Worm (Caenorhabditis elegans) whole organism, L4 larva: ENCODE measurements around the gene srh-42.

Source experiments
- F26F4.8 ChIP-seq: fragments of 200-800 bp; sonication (Bioruptor generic); conservative IDR thresholded peaks from 2 replicates; pipeline ENCODE4 v1.3.6; 2022; ENCODE audit warnings: missing genetic modification characterization, missing compliant biosample characterization
- F44E2.7 ChIP-seq: fragments of 200-800 bp; sonication (Bioruptor generic); IDR thresholded peaks from 2 replicates; pipeline ENCODE4 v2.1.2; 2022; ENCODE audit warnings: missing genetic modification characterization, missing compliant biosample characterization
- F49E8.2 ChIP-seq: sonication (generic microtip); optimal IDR thresholded peaks from 2 replicates; lab custom pipeline; 2016; ENCODE audit warnings: missing compliant biosample characterization, mild to moderate bottlenecking, missing genetic modification characterization, borderline replicate concordance
- R02D3.7 ChIP-seq: fragments of 150-350 bp; sonication (generic microtip); optimal IDR thresholded peaks from 3 replicates; lab custom pipeline; 2014; ENCODE audit warnings: missing biosample characterization, missing genetic modification characterization
- T20F7.1 ChIP-seq: fragments of 200-800 bp; sonication (Bioruptor generic); optimal IDR thresholded peaks from 2 replicates; lab custom pipeline; 2018; ENCODE audit warnings: mild to moderate bottlenecking, missing genetic modification characterization, missing compliant biosample characterization
- Y105C5A.15 ChIP-seq: fragments of 200-800 bp; sonication (Bioruptor generic); IDR thresholded peaks from 2 replicates; pipeline ENCODE4 v1.3.6; 2022; ENCODE audit warnings: missing genetic modification characterization, missing compliant biosample characterization
- Y48G9A.11 ChIP-seq: fragments of 200-800 bp; sonication (Bioruptor generic); IDR thresholded peaks from 2 replicates; pipeline ENCODE4 v1.3.6; 2022; ENCODE audit warnings: missing genetic modification reagents, missing genetic modification characterization, missing compliant biosample characterization
- Y5F2A.4 ChIP-seq: fragments of 200-800 bp; sonication (Bioruptor generic); optimal IDR thresholded peaks from 2 replicates; lab custom pipeline; 2018; ENCODE audit warnings: mild to moderate bottlenecking, missing genetic modification characterization, missing compliant biosample characterization
- ZK337.2 ChIP-seq: fragments of 200-800 bp; sonication (Bioruptor generic); IDR thresholded peaks from 2 replicates; pipeline ENCODE4 v1.3.6; 2022; ENCODE audit warnings: missing genetic modification reagents, missing genetic modification characterization, missing compliant biosample characterization
- ceh-20 ChIP-seq: fragments of 200-800 bp; sonication (Bioruptor generic); IDR thresholded peaks from 2 replicates; pipeline ENCODE4 v1.3.6; 2022; ENCODE audit warnings: missing genetic modification reagents, missing genetic modification characterization, missing compliant biosample characterization
- ceh-28 ChIP-seq: fragments of 150-350 bp; optimal IDR thresholded peaks from 2 replicates; lab custom pipeline; 2014; ENCODE audit warnings: missing biosample characterization, missing genetic modification reagents, missing genetic modification characterization
- ctbp-1 ChIP-seq: fragments of 200-800 bp; sonication (Bioruptor generic); IDR thresholded peaks from 2 replicates; pipeline ENCODE4 v1.3.6; 2022; ENCODE audit warnings: missing genetic modification reagents, missing genetic modification characterization, missing compliant biosample characterization
- daf-12 ChIP-seq: fragments of 150-350 bp; optimal IDR thresholded peaks from 2 replicates; lab custom pipeline; 2014; ENCODE audit warnings: missing biosample characterization, missing genetic modification reagents, missing genetic modification characterization
- daf-19 ChIP-seq: fragments of 200-800 bp; sonication (Bioruptor generic); conservative IDR thresholded peaks from 2 replicates; pipeline ENCODE4 v1.3.6; 2022; ENCODE audit warnings: missing genetic modification characterization, missing compliant biosample characterization
- daf-8 ChIP-seq: fragments of 200-800 bp; sonication (Bioruptor generic); IDR thresholded peaks from 2 replicates; pipeline ENCODE4 v1.3.6; 2022; ENCODE audit warnings: missing genetic modification characterization, missing compliant biosample characterization
- dpl-1 ChIP-seq: fragments of 150-350 bp; optimal IDR thresholded peaks from 2 replicates; lab custom pipeline; 2014; ENCODE audit warnings: missing biosample characterization, missing genetic modification reagents, missing genetic modification characterization
- egl-27 ChIP-seq: sonication (generic microtip); optimal IDR thresholded peaks from 3 replicates; lab custom pipeline; 2017; ENCODE audit warnings: missing biosample characterization, missing genetic modification reagents, missing genetic modification characterization
- fos-1 ChIP-seq: fragments of 150-350 bp; optimal IDR thresholded peaks from 2 replicates; lab custom pipeline; 2014; ENCODE audit warnings: missing biosample characterization, missing genetic modification characterization
- hif-1 ChIP-seq, 2 experiments: sonication (generic microtip); optimal IDR thresholded peaks; 2 replicates each; lab custom pipeline; 2016 to 2017; ENCODE audit warnings: missing compliant biosample characterization in 2 of 2, missing genetic modification characterization in 2 of 2, missing genetic modification reagents in 2 of 2, missing genotype in 2 of 2, mild to moderate bottlenecking in 1 of 2
- hlh-30 ChIP-seq: sonication (generic microtip); optimal IDR thresholded peaks from 2 replicates; lab custom pipeline; 2017; ENCODE audit warnings: antibody characterized with exemption, mild to moderate bottlenecking, missing genetic modification characterization, missing compliant biosample characterization; ENCODE audit not compliant: insufficient read depth
- lin-1 ChIP-seq: fragments of 200-800 bp; sonication (Bioruptor generic); IDR thresholded peaks from 2 replicates; pipeline ENCODE4 v1.3.6; 2022; ENCODE audit warnings: missing genetic modification reagents, missing genetic modification characterization, missing compliant biosample characterization
- lsy-2 ChIP-seq, 2 experiments: fragments of 150-350 bp in 1 of 2; sonication (generic microtip) in 1 of 2; optimal IDR thresholded peaks; 2 replicates each; lab custom pipeline; 2014 to 2017; ENCODE audit warnings: missing biosample characterization in 2 of 2, missing genetic modification characterization in 2 of 2
- madf-5 ChIP-seq, 2 experiments: fragments of 200-800 bp; sonication (Bioruptor generic); IDR thresholded peaks; 2 replicates each; pipeline ENCODE4 v1.3.6; 2022; ENCODE audit warnings: missing compliant biosample characterization in 2 of 2, missing genetic modification characterization in 2 of 2
- mdl-1 ChIP-seq, 2 experiments: fragments of 150-350 bp in 1 of 2; sonication (generic microtip) in 1 of 2; optimal IDR thresholded peaks; 2 replicates each; lab custom pipeline; 2014 to 2017; ENCODE audit warnings: missing biosample characterization in 2 of 2, missing genetic modification characterization in 2 of 2
- mxl-3 ChIP-seq: fragments of 200-800 bp; sonication (Bioruptor generic); optimal IDR thresholded peaks from 2 replicates; lab custom pipeline; 2018; ENCODE audit warnings: mild to moderate bottlenecking, missing genetic modification characterization, missing compliant biosample characterization
- nhr-237 ChIP-seq: sonication (generic microtip); optimal IDR thresholded peaks from 2 replicates; lab custom pipeline; 2017; ENCODE audit warnings: missing biosample characterization, missing genetic modification characterization
- nhr-28 ChIP-seq: fragments of 150-350 bp; optimal IDR thresholded peaks from 2 replicates; lab custom pipeline; 2014; ENCODE audit warnings: missing biosample characterization, missing genetic modification characterization
- nhr-41 ChIP-seq: fragments of 200-800 bp; sonication (Bioruptor generic); IDR thresholded peaks from 2 replicates; pipeline ENCODE4 v1.3.6; 2022; ENCODE audit warnings: missing genetic modification reagents, missing genetic modification characterization, missing compliant biosample characterization
- nhr-42 ChIP-seq: fragments of 200-800 bp; sonication (Bioruptor generic); IDR thresholded peaks from 2 replicates; pipeline ENCODE4 v1.3.6; 2022; ENCODE audit warnings: missing genetic modification characterization, missing compliant biosample characterization
- nhr-6 ChIP-seq: fragments of 150-350 bp; optimal IDR thresholded peaks from 2 replicates; lab custom pipeline; 2014; ENCODE audit warnings: missing biosample characterization, missing genetic modification characterization
- sdz-12 ChIP-seq: fragments of 200-800 bp; sonication (Bioruptor generic); optimal IDR thresholded peaks from 2 replicates; lab custom pipeline; 2018; ENCODE audit warnings: mild to moderate bottlenecking, missing genetic modification characterization, missing compliant biosample characterization
- set-16 ChIP-seq: fragments of 200-800 bp; sonication (Bioruptor generic); IDR thresholded peaks from 2 replicates; pipeline ENCODE4 v1.3.6; 2022; ENCODE audit warnings: missing genetic modification reagents, missing genetic modification characterization, missing compliant biosample characterization
- snpc-1.2 ChIP-seq: fragments of 200-800 bp; sonication (Bioruptor generic); IDR thresholded peaks from 2 replicates; pipeline ENCODE4 v1.3.6; 2022; ENCODE audit warnings: missing genetic modification reagents, missing genetic modification characterization, missing compliant biosample characterization
- snpc-4 ChIP-seq: fragments of 150-350 bp; optimal IDR thresholded peaks from 2 replicates; lab custom pipeline; 2014; ENCODE audit warnings: missing biosample characterization, missing genetic modification characterization
- spr-1 ChIP-seq: sonication (generic microtip); optimal IDR thresholded peaks from 2 replicates; lab custom pipeline; 2016; ENCODE audit warnings: mild to moderate bottlenecking, missing genetic modification characterization, missing compliant biosample characterization
- spr-3 ChIP-seq: fragments of 200-800 bp; sonication (Bioruptor generic); optimal IDR thresholded peaks from 2 replicates; lab custom pipeline; 2018; ENCODE audit warnings: mild to moderate bottlenecking, missing genetic modification characterization, missing compliant biosample characterization
- tag-97 ChIP-seq: fragments of 200-800 bp; sonication (Bioruptor generic); IDR thresholded peaks from 2 replicates; pipeline ENCODE4 v1.3.6; 2022; ENCODE audit warnings: missing genetic modification characterization, missing compliant biosample characterization
- unc-39 ChIP-seq: sonication (generic microtip); optimal IDR thresholded peaks from 2 replicates; lab custom pipeline; 2017; ENCODE audit warnings: missing biosample characterization, missing genetic modification characterization
- unc-62 ChIP-seq, 3 experiments: fragments of 150-350 bp in 1 of 3; sonication (generic microtip); optimal IDR thresholded peaks in 2 of 3; peaks in 1 of 3; 1 replicate in 1 of 3; 2 replicates in 2 of 3; lab custom pipeline; 2014 to 2017; ENCODE audit warnings: missing biosample characterization in 3 of 3, missing genetic modification characterization in 3 of 3, missing genetic modification reagents in 3 of 3, missing genotype in 1 of 3
- vab-7 ChIP-seq: fragments of 200-800 bp; sonication (Bioruptor generic); IDR thresholded peaks from 2 replicates; pipeline ENCODE4 v1.3.6; 2022; ENCODE audit warnings: missing genetic modification reagents, missing genetic modification characterization, missing compliant biosample characterization
- zip-11 ChIP-seq: fragments of 200-800 bp; sonication (Bioruptor generic); IDR thresholded peaks from 2 replicates; pipeline ENCODE4 v1.3.6; 2022; ENCODE audit warnings: missing genetic modification characterization, missing compliant biosample characterization

srh-42 gene

ce11 chrII:14296320-14296719 is 7.5 kb upstream of the srh-42 start (continued):
- TF ChIP-seq unc-39 (no peak), set-16 (no peak), T20F7.1 (GFP tag; lab: Kevin White, UChicago) (no peak), Y105C5A.15 (GFP tag; lab: Robert Waterston, UW) (no peak), Y48G9A.11 (GFP tag; lab: Robert Waterston, UW) (no peak), ZK337.2 (GFP tag; lab: Robert Waterston, UW) (no peak), hlh-30 (peak; percentile 89), nhr-6 (tag; lab: Kevin White, UChicago) (no peak), zip-11 (GFP tag; lab: Robert Waterston, UW) (no peak), tag-97 (no peak), Y5F2A.4 (GFP tag; lab: Kevin White, UChicago) (no peak), lin-1 (GFP tag; lab: Robert Waterston, UW) (no peak), F44E2.7 (GFP tag; lab: Robert Waterston, UW) (no peak), F49E8.2 (no peak), snpc-1.2 (GFP tag; lab: Robert Waterston, UW) (no peak), nhr-42 (GFP tag; lab: Robert Waterston, UW) (no peak), sdz-12 (GFP tag; lab: Kevin White, UChicago) (no peak), daf-8 (GFP tag; lab: Robert Waterston, UW) (no peak), fos-1 (tag; lab: Kevin White, UChicago) (no peak), mxl-3 (peak; percentile 54), hif-1 (tag; optimal IDR thresholded peaks at IDR 0.05; lab: Kevin White, UChicago) (peak in 1 of 2 experiments; percentile 85), snpc-4 (tag; lab: Kevin White, UChicago) (no peak), ceh-28 (no peak), egl-27 (tag; lab: Kevin White, UChicago) (no peak), R02D3.7 (tag; lab: Kevin White, UChicago) (no peak), lsy-2 (tag; optimal IDR thresholded peaks at IDR 0.05; lab: Kevin White, UChicago) (peak in 1 of 2 experiments; percentile 68), spr-1 (tag; lab: Kevin White, UChicago) (no peak), unc-62 (GFP tag; optimal IDR thresholded peaks at IDR 0.05 in 1 of 2; lab: Kevin White, UChicago) (peak in 1 of 2 experiments; percentile 93), unc-62 (tag; optimal IDR thresholded peaks at IDR 0.05; lab: Kevin White, UChicago) (no peak), F26F4.8 (GFP tag; lab: Robert Waterston, UW) (no peak), dpl-1 (GFP tag; lab: Kevin White, UChicago) (peak; percentile 35), spr-3 (GFP tag; lab: Kevin White, UChicago) (no peak), daf-12 (tag; lab: Kevin White, UChicago) (no peak)

DNA sequence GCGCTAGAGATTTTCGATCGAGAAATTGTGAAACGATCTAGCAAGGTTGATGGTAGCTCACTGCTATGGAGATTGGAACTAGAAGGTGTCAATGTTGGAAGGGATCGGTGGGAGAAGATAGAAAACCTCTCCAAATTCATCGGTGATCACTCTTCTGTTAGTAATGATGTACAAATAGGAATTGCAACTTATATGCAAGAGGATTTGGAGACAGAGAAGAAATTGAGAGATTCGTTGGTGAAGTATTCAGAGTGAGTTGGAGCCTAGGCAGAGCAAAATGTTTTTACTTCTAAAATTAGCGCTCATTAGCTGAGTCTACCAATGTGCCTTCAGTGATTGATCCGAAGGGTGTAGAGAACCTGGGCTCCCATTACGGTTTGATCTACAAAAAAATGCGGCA is 5.5 kb upstream of the srh-42 start:
- no peak for TF ChIP-seq Y48G9A.11 (GFP tag; lab: Robert Waterston, UW)
- TF ChIP-seq vab-7 (GFP tag; lab: Robert Waterston, UW): no peak
- TF ChIP-seq nhr-237 (tag; lab: Kevin White, UChicago): no peak
- peak in 1 of 2 experiments; percentile 79 for TF ChIP-seq unc-62 (GFP tag; optimal IDR thresholded peaks at IDR 0.05 in 1 of 2; lab: Kevin White, UChicago)
- no peak for TF ChIP-seq unc-62 (tag; optimal IDR thresholded peaks at IDR 0.05; lab: Kevin White, UChicago)
- TF ChIP-seq ctbp-1: no peak
- no peak for TF ChIP-seq ceh-20 (GFP tag; lab: Robert Waterston, UW)
- TF ChIP-seq madf-5 (GFP tag; IDR thresholded peaks at IDR 0.05; lab: Robert Waterston, UW): no peak

DNA sequence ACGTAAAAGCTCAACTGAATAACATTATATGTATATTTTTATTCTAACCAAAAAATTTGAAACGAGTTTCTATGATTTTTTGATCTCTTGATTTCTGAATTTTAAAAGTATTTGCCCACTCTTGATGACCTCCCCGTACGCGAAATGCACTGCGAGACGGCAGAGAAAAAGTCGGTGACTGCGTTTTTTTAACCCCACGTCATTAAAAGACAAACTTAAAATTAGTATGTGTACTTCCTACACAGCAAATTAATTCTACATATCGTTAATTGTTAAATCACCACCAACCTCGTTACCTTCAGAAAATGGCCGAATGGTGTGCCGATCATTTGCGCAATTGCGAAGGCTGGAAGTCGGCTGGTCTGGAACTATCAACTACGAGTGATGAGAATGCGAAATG is 3.7 kb upstream of the srh-42 start, which contains the start of gene Y54G11A.4:
TSS of gene Y54G11A.4 (plus strand) at position 301 of the 400 bp plus-strand sequence.
- TF ChIP-seq daf-19: no peak
- peak; percentile 1 for TF ChIP-seq nhr-28
- peak in 1 of 2 experiments; percentile 18 for TF ChIP-seq mdl-1 (tag; optimal IDR thresholded peaks at IDR 0.05; lab: Kevin White, UChicago)
- TF ChIP-seq nhr-41 (GFP tag; lab: Robert Waterston, UW): no peak
